Worm (Caenorhabditis elegans) whole organism, L4 larva: ENCODE measurements around the gene R05F9.7.

ENCODE experiments used
- F44E2.7 ChIP-seq: fragments of 200-800 bp; sonication (Bioruptor generic); IDR thresholded peaks from 2 replicates; pipeline ENCODE4 v2.1.2; 2022; ENCODE audit warnings: missing genetic modification characterization, missing compliant biosample characterization
- ZK546.5 ChIP-seq, 2 experiments: sonication (generic microtip); optimal IDR thresholded peaks; 2 replicates each; lab custom pipeline; 2017; ENCODE audit warnings: missing biosample characterization in 2 of 2, missing genetic modification characterization in 2 of 2
- aha-1 ChIP-seq: fragments of 150-350 bp; peaks from one replicate; lab custom pipeline; 2014; ENCODE audit warnings: missing biosample characterization, missing genetic modification characterization
- ama-1 ChIP-seq: fragments of 150-350 bp; optimal IDR thresholded peaks from 2 replicates; lab custom pipeline; 2014; ENCODE audit warnings: inconsistent platforms, mixed read lengths
- ceh-44 ChIP-seq: fragments of 200-800 bp; sonication (Bioruptor generic); IDR thresholded peaks from 2 replicates; pipeline ENCODE4 v1.3.6; 2022; ENCODE audit warnings: missing genetic modification reagents, missing genetic modification characterization, missing compliant biosample characterization
- ces-1 ChIP-seq: fragments of 150-350 bp; sonication (generic microtip); optimal IDR thresholded peaks from 4 replicates; lab custom pipeline; 2014; ENCODE audit warnings: missing biosample characterization, missing genetic modification reagents, missing genetic modification characterization
- dve-1 ChIP-seq: sonication (generic microtip); optimal IDR thresholded peaks from 2 replicates; lab custom pipeline; 2017; ENCODE audit warnings: antibody characterized with exemption, mild to moderate bottlenecking, missing genetic modification characterization, missing compliant biosample characterization; ENCODE audit not compliant: insufficient read depth
- fos-1 ChIP-seq: fragments of 150-350 bp; optimal IDR thresholded peaks from 2 replicates; lab custom pipeline; 2014; ENCODE audit warnings: missing biosample characterization, missing genetic modification characterization
- lir-3 ChIP-seq: sonication (generic microtip); optimal IDR thresholded peaks from 2 replicates; lab custom pipeline; 2016; ENCODE audit warnings: mild to moderate bottlenecking, missing genetic modification characterization, missing compliant biosample characterization
- nhr-41 ChIP-seq: fragments of 200-800 bp; sonication (Bioruptor generic); IDR thresholded peaks from 2 replicates; pipeline ENCODE4 v1.3.6; 2022; ENCODE audit warnings: missing genetic modification reagents, missing genetic modification characterization, missing compliant biosample characterization
- nhr-76 ChIP-seq: fragments of 150-350 bp; optimal IDR thresholded peaks from 2 replicates; lab custom pipeline; 2014; ENCODE audit warnings: missing biosample characterization, missing genetic modification characterization
- unc-130 ChIP-seq: sonication (generic microtip); optimal IDR thresholded peaks from 2 replicates; lab custom pipeline; 2016; ENCODE audit warnings: missing genetic modification reagents, missing genetic modification characterization, missing compliant biosample characterization
- unc-62 ChIP-seq, 3 experiments: fragments of 150-350 bp in 1 of 3; sonication (generic microtip); optimal IDR thresholded peaks in 2 of 3; peaks in 1 of 3; 1 replicate in 1 of 3; 2 replicates in 2 of 3; lab custom pipeline; 2014 to 2017; ENCODE audit warnings: missing biosample characterization in 3 of 3, missing genetic modification characterization in 3 of 3, missing genetic modification reagents in 3 of 3, missing genotype in 1 of 3
- zag-1 ChIP-seq: fragments of 150-350 bp; optimal IDR thresholded peaks from 2 replicates; lab custom pipeline; 2014; ENCODE audit warnings: missing biosample characterization, missing genetic modification characterization

DNA sequence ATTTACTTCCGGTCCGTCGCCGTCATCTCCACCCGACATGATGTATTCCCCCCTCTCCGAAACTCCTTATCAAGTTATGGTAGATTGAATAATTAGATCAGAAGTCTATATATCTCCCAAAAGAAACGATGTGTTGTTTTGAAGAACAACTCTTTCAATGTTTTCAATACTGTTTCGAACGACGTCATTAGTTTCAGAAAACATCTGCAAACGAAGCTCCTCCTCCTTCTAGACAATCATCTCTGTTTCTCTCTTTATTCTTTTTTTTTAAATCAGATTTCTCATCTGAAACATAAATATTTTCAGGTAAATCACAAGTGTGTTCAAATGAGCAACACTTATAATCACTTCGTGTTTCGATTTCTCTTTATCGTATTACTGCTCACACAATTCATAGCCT lies 36.2 kb upstream of the R05F9.7 start, which contains the start of gene T23B7.3:
- TF ChIP-seq fos-1 (no peak), zag-1 (tag; lab: Kevin White, UChicago) (no peak), nhr-41 (no peak), F44E2.7 (GFP tag; lab: Robert Waterston, UW) (no peak), ceh-44 (GFP tag; lab: Robert Waterston, UW) (no peak), lir-3 (tag; lab: Kevin White, UChicago) (no peak), ZK546.5 (tag; optimal IDR thresholded peaks at IDR 0.05; lab: Kevin White, UChicago) (no peak), unc-130 (GFP tag; lab: Kevin White, UChicago) (no peak), ces-1 (GFP tag; lab: Kevin White, UChicago) (no peak), nhr-76 (tag; lab: Kevin White, UChicago) (no peak), dve-1 (tag; lab: Kevin White, UChicago) (no peak), unc-62 (GFP tag; optimal IDR thresholded peaks at IDR 0.05 in 1 of 2; lab: Kevin White, UChicago) (no peak), unc-62 (tag; optimal IDR thresholded peaks at IDR 0.05; lab: Kevin White, UChicago) (no peak), ama-1 (lab: Kevin White, UChicago) (no peak), aha-1 (tag; lab: Kevin White, UChicago) (no peak)
